Worm (Caenorhabditis elegans) whole organism, L4 larva: ENCODE results near the gene vps-53.

ENCODE experiments used
- F10B5.3 ChIP-seq: sonication (generic microtip); optimal IDR thresholded peaks from 2 replicates; lab custom pipeline; 2016; ENCODE audit warnings: mild to moderate bottlenecking, missing genetic modification characterization, missing compliant biosample characterization
- F37D6.2 ChIP-seq: sonication (generic microtip); optimal IDR thresholded peaks from 2 replicates; lab custom pipeline; 2016; ENCODE audit warnings: mild to moderate bottlenecking, missing genetic modification characterization, missing compliant biosample characterization
- F44E2.7 ChIP-seq: fragments of 200-800 bp; sonication (Bioruptor generic); IDR thresholded peaks from 2 replicates; pipeline ENCODE4 v2.1.2; 2022; ENCODE audit warnings: missing genetic modification characterization, missing compliant biosample characterization
- R02D3.7 ChIP-seq: fragments of 150-350 bp; sonication (generic microtip); optimal IDR thresholded peaks from 3 replicates; lab custom pipeline; 2014; ENCODE audit warnings: missing biosample characterization, missing genetic modification characterization
- T26A8.4 ChIP-seq: fragments of 200-800 bp; sonication (Bioruptor generic); IDR thresholded peaks from 2 replicates; pipeline ENCODE4 v1.3.6; 2022; ENCODE audit warnings: missing genetic modification characterization, missing compliant biosample characterization
- Y105C5A.15 ChIP-seq: fragments of 200-800 bp; sonication (Bioruptor generic); IDR thresholded peaks from 2 replicates; pipeline ENCODE4 v1.3.6; 2022; ENCODE audit warnings: missing genetic modification characterization, missing compliant biosample characterization
- Y5F2A.4 ChIP-seq: fragments of 200-800 bp; sonication (Bioruptor generic); optimal IDR thresholded peaks from 2 replicates; lab custom pipeline; 2018; ENCODE audit warnings: mild to moderate bottlenecking, missing genetic modification characterization, missing compliant biosample characterization
- Y75B8A.6 ChIP-seq: fragments of 200-800 bp; sonication (Bioruptor generic); IDR thresholded peaks from 2 replicates; pipeline ENCODE4 v1.3.6; 2022; ENCODE audit warnings: missing genetic modification reagents, missing genetic modification characterization, missing compliant biosample characterization
- ZK337.2 ChIP-seq: fragments of 200-800 bp; sonication (Bioruptor generic); IDR thresholded peaks from 2 replicates; pipeline ENCODE4 v1.3.6; 2022; ENCODE audit warnings: missing genetic modification reagents, missing genetic modification characterization, missing compliant biosample characterization
- ZK546.5 ChIP-seq, 2 experiments: sonication (generic microtip); optimal IDR thresholded peaks; 2 replicates each; lab custom pipeline; 2017; ENCODE audit warnings: missing biosample characterization in 2 of 2, missing genetic modification characterization in 2 of 2
- aly-2 ChIP-seq: sonication (generic microtip); optimal IDR thresholded peaks from 2 replicates; lab custom pipeline; 2018; ENCODE audit warnings: missing biosample characterization, missing genetic modification characterization
- arid-1 ChIP-seq: fragments of 200-800 bp; sonication (Bioruptor generic); conservative IDR thresholded peaks from 2 replicates; pipeline ENCODE4 v1.3.6; 2022; ENCODE audit warnings: missing genetic modification reagents, missing genetic modification characterization, missing compliant biosample characterization
- ceh-20 ChIP-seq: fragments of 200-800 bp; sonication (Bioruptor generic); IDR thresholded peaks from 2 replicates; pipeline ENCODE4 v1.3.6; 2022; ENCODE audit warnings: missing genetic modification reagents, missing genetic modification characterization, missing compliant biosample characterization
- ceh-32 ChIP-seq: sonication (generic microtip); optimal IDR thresholded peaks from 2 replicates; lab custom pipeline; 2016; ENCODE audit warnings: mild to moderate bottlenecking, missing genetic modification characterization, missing compliant biosample characterization; ENCODE audit not compliant: poor library complexity
- ceh-44 ChIP-seq: fragments of 200-800 bp; sonication (Bioruptor generic); IDR thresholded peaks from 2 replicates; pipeline ENCODE4 v1.3.6; 2022; ENCODE audit warnings: missing genetic modification reagents, missing genetic modification characterization, missing compliant biosample characterization
- ces-1 ChIP-seq: fragments of 150-350 bp; sonication (generic microtip); optimal IDR thresholded peaks from 4 replicates; lab custom pipeline; 2014; ENCODE audit warnings: missing biosample characterization, missing genetic modification reagents, missing genetic modification characterization
- daf-8 ChIP-seq: fragments of 200-800 bp; sonication (Bioruptor generic); IDR thresholded peaks from 2 replicates; pipeline ENCODE4 v1.3.6; 2022; ENCODE audit warnings: missing genetic modification characterization, missing compliant biosample characterization
- duxl-1 ChIP-seq: sonication (generic microtip); optimal IDR thresholded peaks from 2 replicates; lab custom pipeline; 2016; ENCODE audit warnings: mild to moderate bottlenecking, missing genetic modification characterization, moderate library complexity, missing compliant biosample characterization; ENCODE audit not compliant: poor library complexity
- dve-1 ChIP-seq: sonication (generic microtip); optimal IDR thresholded peaks from 2 replicates; lab custom pipeline; 2017; ENCODE audit warnings: antibody characterized with exemption, mild to moderate bottlenecking, missing genetic modification characterization, missing compliant biosample characterization; ENCODE audit not compliant: insufficient read depth
- egl-43 ChIP-seq: fragments of 200-800 bp; sonication (Bioruptor generic); IDR thresholded peaks from 2 replicates; pipeline ENCODE4 v1.3.6; 2022; ENCODE audit warnings: missing genetic modification reagents, missing genetic modification characterization, missing compliant biosample characterization
- fos-1 ChIP-seq: fragments of 150-350 bp; optimal IDR thresholded peaks from 2 replicates; lab custom pipeline; 2014; ENCODE audit warnings: missing biosample characterization, missing genetic modification characterization
- hif-1 ChIP-seq, 2 experiments: sonication (generic microtip); optimal IDR thresholded peaks; 2 replicates each; lab custom pipeline; 2016 to 2017; ENCODE audit warnings: missing compliant biosample characterization in 2 of 2, missing genetic modification characterization in 2 of 2, missing genetic modification reagents in 2 of 2, missing genotype in 2 of 2, mild to moderate bottlenecking in 1 of 2
- hlh-30 ChIP-seq: sonication (generic microtip); optimal IDR thresholded peaks from 2 replicates; lab custom pipeline; 2017; ENCODE audit warnings: antibody characterized with exemption, mild to moderate bottlenecking, missing genetic modification characterization, missing compliant biosample characterization; ENCODE audit not compliant: insufficient read depth
- jun-1 ChIP-seq: fragments of 150-350 bp; optimal IDR thresholded peaks from 2 replicates; lab custom pipeline; 2014; ENCODE audit warnings: missing biosample characterization, missing genetic modification reagents, missing genetic modification characterization
- lin-15B ChIP-seq: fragments of 150-350 bp; sonication (generic microtip); optimal IDR thresholded peaks from 3 replicates; lab custom pipeline; 2014; ENCODE audit warnings: missing biosample characterization, missing genetic modification characterization
- lin-39 ChIP-seq: fragments of 150-350 bp; optimal IDR thresholded peaks from 2 replicates; lab custom pipeline; 2014; ENCODE audit warnings: missing biosample characterization, missing genetic modification reagents, missing genetic modification characterization
- madf-5 ChIP-seq, 2 experiments: fragments of 200-800 bp; sonication (Bioruptor generic); IDR thresholded peaks; 2 replicates each; pipeline ENCODE4 v1.3.6; 2022; ENCODE audit warnings: missing compliant biosample characterization in 2 of 2, missing genetic modification characterization in 2 of 2
- mdl-1 ChIP-seq, 2 experiments: fragments of 150-350 bp in 1 of 2; sonication (generic microtip) in 1 of 2; optimal IDR thresholded peaks; 2 replicates each; lab custom pipeline; 2014 to 2017; ENCODE audit warnings: missing biosample characterization in 2 of 2, missing genetic modification characterization in 2 of 2
- mep-1 ChIP-seq: fragments of 150-350 bp; sonication (generic microtip); optimal IDR thresholded peaks from 3 replicates; lab custom pipeline; 2014; ENCODE audit warnings: missing biosample characterization, missing genetic modification characterization
- mxl-2 ChIP-seq: fragments of 200-800 bp; sonication (Bioruptor generic); conservative IDR thresholded peaks from 2 replicates; pipeline ENCODE4 v1.3.6; 2022; ENCODE audit warnings: missing genetic modification reagents, missing genetic modification characterization, missing compliant biosample characterization
- mxl-3 ChIP-seq: fragments of 200-800 bp; sonication (Bioruptor generic); optimal IDR thresholded peaks from 2 replicates; lab custom pipeline; 2018; ENCODE audit warnings: mild to moderate bottlenecking, missing genetic modification characterization, missing compliant biosample characterization
- nhr-10 ChIP-seq: fragments of 150-350 bp; optimal IDR thresholded peaks from 2 replicates; lab custom pipeline; 2014; ENCODE audit warnings: missing biosample characterization, missing genetic modification characterization
- nhr-11 ChIP-seq: fragments of 150-350 bp; optimal IDR thresholded peaks from 2 replicates; lab custom pipeline; 2014; ENCODE audit warnings: missing biosample characterization, missing genetic modification characterization
- nhr-237 ChIP-seq: sonication (generic microtip); optimal IDR thresholded peaks from 2 replicates; lab custom pipeline; 2017; ENCODE audit warnings: missing biosample characterization, missing genetic modification characterization
- nhr-25 ChIP-seq: sonication (generic microtip); optimal IDR thresholded peaks from 2 replicates; lab custom pipeline; 2017; ENCODE audit warnings: missing genetic modification characterization, mild to moderate bottlenecking, missing compliant biosample characterization, antibody characterized with exemption, moderate library complexity, borderline replicate concordance; ENCODE audit not compliant: insufficient read depth
- nhr-42 ChIP-seq: fragments of 200-800 bp; sonication (Bioruptor generic); IDR thresholded peaks from 2 replicates; pipeline ENCODE4 v1.3.6; 2022; ENCODE audit warnings: missing genetic modification characterization, missing compliant biosample characterization
- nhr-76 ChIP-seq: fragments of 150-350 bp; optimal IDR thresholded peaks from 2 replicates; lab custom pipeline; 2014; ENCODE audit warnings: missing biosample characterization, missing genetic modification characterization
- nhr-77 ChIP-seq: fragments of 150-350 bp; optimal IDR thresholded peaks from 2 replicates; lab custom pipeline; 2014; ENCODE audit warnings: missing biosample characterization, missing genetic modification characterization
- rbr-2 ChIP-seq: sonication (generic microtip); optimal IDR thresholded peaks from 2 replicates; lab custom pipeline; 2016; ENCODE audit warnings: missing genotype, missing genetic modification characterization, missing compliant biosample characterization
- sdz-12 ChIP-seq: fragments of 200-800 bp; sonication (Bioruptor generic); optimal IDR thresholded peaks from 2 replicates; lab custom pipeline; 2018; ENCODE audit warnings: mild to moderate bottlenecking, missing genetic modification characterization, missing compliant biosample characterization
- snpc-1.2 ChIP-seq: fragments of 200-800 bp; sonication (Bioruptor generic); IDR thresholded peaks from 2 replicates; pipeline ENCODE4 v1.3.6; 2022; ENCODE audit warnings: missing genetic modification reagents, missing genetic modification characterization, missing compliant biosample characterization
- spr-1 ChIP-seq: sonication (generic microtip); optimal IDR thresholded peaks from 2 replicates; lab custom pipeline; 2016; ENCODE audit warnings: mild to moderate bottlenecking, missing genetic modification characterization, missing compliant biosample characterization
- spr-3 ChIP-seq: fragments of 200-800 bp; sonication (Bioruptor generic); optimal IDR thresholded peaks from 2 replicates; lab custom pipeline; 2018; ENCODE audit warnings: mild to moderate bottlenecking, missing genetic modification characterization, missing compliant biosample characterization
- tag-97 ChIP-seq: fragments of 200-800 bp; sonication (Bioruptor generic); IDR thresholded peaks from 2 replicates; pipeline ENCODE4 v1.3.6; 2022; ENCODE audit warnings: missing genetic modification characterization, missing compliant biosample characterization
- unc-130 ChIP-seq: sonication (generic microtip); optimal IDR thresholded peaks from 2 replicates; lab custom pipeline; 2016; ENCODE audit warnings: missing genetic modification reagents, missing genetic modification characterization, missing compliant biosample characterization
- unc-39 ChIP-seq: sonication (generic microtip); optimal IDR thresholded peaks from 2 replicates; lab custom pipeline; 2017; ENCODE audit warnings: missing biosample characterization, missing genetic modification characterization
- vab-7 ChIP-seq: fragments of 200-800 bp; sonication (Bioruptor generic); IDR thresholded peaks from 2 replicates; pipeline ENCODE4 v1.3.6; 2022; ENCODE audit warnings: missing genetic modification reagents, missing genetic modification characterization, missing compliant biosample characterization
- zag-1 ChIP-seq: fragments of 150-350 bp; optimal IDR thresholded peaks from 2 replicates; lab custom pipeline; 2014; ENCODE audit warnings: missing biosample characterization, missing genetic modification characterization
- zfp-2 ChIP-seq: sonication (generic microtip); optimal IDR thresholded peaks from 2 replicates; lab custom pipeline; 2016; ENCODE audit warnings: mild to moderate bottlenecking, missing genetic modification characterization, missing compliant biosample characterization
- zip-11 ChIP-seq: fragments of 200-800 bp; sonication (Bioruptor generic); IDR thresholded peaks from 2 replicates; pipeline ENCODE4 v1.3.6; 2022; ENCODE audit warnings: missing genetic modification characterization, missing compliant biosample characterization
- ztf-11 ChIP-seq: fragments of 150-350 bp; optimal IDR thresholded peaks from 2 replicates; lab custom pipeline; 2014; ENCODE audit warnings: missing biosample characterization, missing genetic modification characterization
- ztf-7 ChIP-seq: fragments of 150-350 bp; optimal IDR thresholded peaks from 2 replicates; lab custom pipeline; 2014; ENCODE audit warnings: missing biosample characterization, missing genetic modification characterization

Gene vps-53

ce11 chrIII:9717243-9717642 is 40.1 kb downstream of the vps-53 start:
- TF ChIP-seq Y75B8A.6 (GFP tag; lab: Robert Waterston, UW) (no peak), mxl-2 (GFP tag; lab: Robert Waterston, UW) (no peak), egl-43 (GFP tag; lab: Robert Waterston, UW) (no peak), F10B5.3 (peak; percentile 64), aly-2 (tag; lab: Kevin White, UChicago) (no peak), zfp-2 (tag; lab: Kevin White, UChicago) (no peak), arid-1 (no peak), ces-1 (GFP tag; lab: Kevin White, UChicago) (no peak), T26A8.4 (no peak; the same call in 1 of the 2 replicates), unc-39 (no peak), daf-8 (GFP tag; lab: Robert Waterston, UW) (no peak), F44E2.7 (GFP tag; lab: Robert Waterston, UW) (no peak), tag-97 (GFP tag; lab: Robert Waterston, UW) (no peak), fos-1 (tag; lab: Kevin White, UChicago) (no peak), F37D6.2 (tag; lab: Kevin White, UChicago) (no peak), hlh-30 (tag; lab: Kevin White, UChicago) (peak; percentile 68), nhr-77 (no peak), mep-1 (peak; percentile 59), dve-1 (peak; percentile 79), nhr-237 (tag; lab: Kevin White, UChicago) (no peak), sdz-12 (GFP tag; lab: Kevin White, UChicago) (no peak), snpc-1.2 (no peak; the same call in 1 of the 2 replicates), ceh-32 (tag; lab: Kevin White, UChicago) (no peak), Y5F2A.4 (no peak), ZK337.2 (GFP tag; lab: Robert Waterston, UW) (0 out of 2 replicates have a peak, but pooled peaks have one; percentile 12), lin-39 (tag; lab: Kevin White, UChicago) (no peak), spr-1 (tag; lab: Kevin White, UChicago) (peak; percentile 16), Y105C5A.15 (GFP tag; lab: Robert Waterston, UW) (no peak), rbr-2 (tag; lab: Kevin White, UChicago) (peak; percentile 20), nhr-25 (peak; percentile 63), ztf-11 (tag; lab: Kevin White, UChicago) (no peak), ZK546.5 (tag; optimal IDR thresholded peaks at IDR 0.05; lab: Kevin White, UChicago) (no peak), jun-1 (peak; percentile 7), nhr-42 (peak; percentile 27; the same call in 1 of the 2 replicates), spr-3 (GFP tag; lab: Kevin White, UChicago) (no peak), ztf-7 (tag; lab: Kevin White, UChicago) (peak; percentile 33), madf-5 (GFP tag; IDR thresholded peaks at IDR 0.05; lab: Robert Waterston, UW) (no peak), mdl-1 (tag; optimal IDR thresholded peaks at IDR 0.05; lab: Kevin White, UChicago) (no peak), nhr-11 (peak; percentile 15), ceh-44 (no peak), zag-1 (tag; lab: Kevin White, UChicago) (no peak), lin-15B (tag; lab: Kevin White, UChicago) (peak; percentile 46), nhr-76 (no peak), ceh-20 (GFP tag; lab: Robert Waterston, UW) (no peak), zip-11 (no peak), R02D3.7 (tag; lab: Kevin White, UChicago) (no peak), mxl-3 (GFP tag; lab: Kevin White, UChicago) (no peak), vab-7 (GFP tag; lab: Robert Waterston, UW) (no peak), unc-130 (GFP tag; lab: Kevin White, UChicago) (peak; percentile 2), duxl-1 (tag; lab: Kevin White, UChicago) (peak; percentile 48), nhr-10 (tag; lab: Kevin White, UChicago) (no peak), hif-1 (tag; optimal IDR thresholded peaks at IDR 0.05; lab: Kevin White, UChicago) (peak in 1 of 2 experiments; percentile 8)
